Fruit fly (Drosophila melanogaster) whole organism, adult: Measurements from ENCODE around the gene msi.
A peak's percentile ranks its signal among the peaks of the same experiment; 100 is the strongest.

ENCODE experiments used
- CG11617 ChIP-seq: fragments of 200-800 bp; sonication (Bioruptor generic); optimal IDR thresholded peaks from 2 replicates; lab custom pipeline; 2017; ENCODE audit warnings: mild to moderate bottlenecking, missing biosample characterization, missing genetic modification reagents, missing genetic modification characterization
- CG12768 ChIP-seq: fragments of 200-800 bp; sonication (Bioruptor generic); optimal IDR thresholded peaks from 2 replicates; lab custom pipeline; 2017; ENCODE audit warnings: missing biosample characterization, missing genetic modification characterization, mild to moderate bottlenecking, moderate library complexity, missing genetic modification reagents
- CG14711 ChIP-seq: fragments of 200-800 bp; sonication (Bioruptor generic); optimal IDR thresholded peaks from 2 replicates; lab custom pipeline; 2018; ENCODE audit warnings: missing biosample characterization, mild to moderate bottlenecking, missing genetic modification characterization, moderate library complexity
- CG1620 ChIP-seq: fragments of 200-800 bp; sonication (Bioruptor generic); optimal IDR thresholded peaks from 2 replicates; lab custom pipeline; 2016; ENCODE audit warnings: missing biosample characterization, missing genetic modification characterization
- CG33017 ChIP-seq: fragments of 200-800 bp; sonication (Bioruptor generic); optimal IDR thresholded peaks from 2 replicates; lab custom pipeline; 2018; ENCODE audit warnings: missing biosample characterization, mild to moderate bottlenecking, missing genetic modification characterization, moderate library complexity
- CG5204 ChIP-seq: fragments of 200-800 bp; sonication (Bioruptor generic); optimal IDR thresholded peaks from 2 replicates; lab custom pipeline; 2016; ENCODE audit warnings: missing biosample characterization, missing genetic modification characterization
- CG7045 ChIP-seq: fragments of 200-800 bp; sonication (Bioruptor generic); optimal IDR thresholded peaks from 2 replicates; lab custom pipeline; 2017; ENCODE audit warnings: missing biosample characterization, mild to moderate bottlenecking, missing genetic modification characterization
- CG7101 ChIP-seq: fragments of 200-800 bp; sonication (Bioruptor generic); optimal IDR thresholded peaks from 2 replicates; lab custom pipeline; 2018; ENCODE audit warnings: missing biosample characterization, mild to moderate bottlenecking, missing genetic modification characterization, moderate library complexity
- Clk ChIP-seq: fragments of 200-800 bp; sonication (Bioruptor generic); optimal IDR thresholded peaks from 2 replicates; lab custom pipeline; 2017; ENCODE audit warnings: missing biosample characterization, missing genetic modification characterization
- Crg-1 ChIP-seq: fragments of 200-800 bp; sonication (Bioruptor generic); optimal IDR thresholded peaks from 2 replicates; lab custom pipeline; 2016; ENCODE audit warnings: missing biosample characterization, missing genetic modification characterization
- Hr96 ChIP-seq: fragments of 200-800 bp; sonication (Bioruptor generic); optimal IDR thresholded peaks from 2 replicates; lab custom pipeline; 2016; ENCODE audit warnings: missing biosample characterization, missing genetic modification characterization
- Mnt ChIP-seq: fragments of 200-800 bp; sonication (Bioruptor generic); optimal IDR thresholded peaks from 2 replicates; lab custom pipeline; 2016; ENCODE audit warnings: missing biosample characterization, mild to moderate bottlenecking, missing genetic modification characterization
- bab1 ChIP-seq: fragments of 200-800 bp; sonication (Bioruptor generic); optimal IDR thresholded peaks from 3 replicates; lab custom pipeline; 2019; ENCODE audit warnings: missing biosample characterization, mild to moderate bottlenecking, missing genetic modification characterization, moderate library complexity
- cic ChIP-seq: fragments of 200-800 bp; sonication (Bioruptor generic); optimal IDR thresholded peaks from 2 replicates; lab custom pipeline; 2017; ENCODE audit warnings: missing biosample characterization, mild to moderate bottlenecking, missing genetic modification characterization, moderate library complexity
- cnc ChIP-seq, 2 experiments: fragments of >200 bp; optimal IDR thresholded peaks; 2 replicates each; lab custom pipeline; 2017
- kay ChIP-seq: fragments of 200-800 bp; sonication (Bioruptor generic); peaks from one replicate; lab custom pipeline; 2016; ENCODE audit warnings: missing biosample characterization, missing genetic modification characterization, borderline replicate concordance
- ovo ChIP-seq: fragments of 200-800 bp; sonication (Bioruptor generic); optimal IDR thresholded peaks from 2 replicates; lab custom pipeline; 2016; ENCODE audit warnings: missing biosample characterization, missing genetic modification characterization
- pad ChIP-seq: fragments of 200-800 bp; sonication (Bioruptor generic); optimal IDR thresholded peaks from 3 replicates; lab custom pipeline; 2017; ENCODE audit warnings: missing biosample characterization, missing genetic modification characterization, mild to moderate bottlenecking, moderate library complexity, missing genetic modification reagents
- tj ChIP-seq: fragments of 200-800 bp; sonication (Bioruptor generic); optimal IDR thresholded peaks from 3 replicates; lab custom pipeline; 2017; ENCODE audit warnings: missing biosample characterization, mild to moderate bottlenecking, missing genetic modification characterization, moderate library complexity
- toe ChIP-seq: fragments of 200-800 bp; sonication (Bioruptor generic); optimal IDR thresholded peaks from 2 replicates; lab custom pipeline; 2016; ENCODE audit warnings: missing biosample characterization, missing genetic modification characterization

The msi gene

DNA sequence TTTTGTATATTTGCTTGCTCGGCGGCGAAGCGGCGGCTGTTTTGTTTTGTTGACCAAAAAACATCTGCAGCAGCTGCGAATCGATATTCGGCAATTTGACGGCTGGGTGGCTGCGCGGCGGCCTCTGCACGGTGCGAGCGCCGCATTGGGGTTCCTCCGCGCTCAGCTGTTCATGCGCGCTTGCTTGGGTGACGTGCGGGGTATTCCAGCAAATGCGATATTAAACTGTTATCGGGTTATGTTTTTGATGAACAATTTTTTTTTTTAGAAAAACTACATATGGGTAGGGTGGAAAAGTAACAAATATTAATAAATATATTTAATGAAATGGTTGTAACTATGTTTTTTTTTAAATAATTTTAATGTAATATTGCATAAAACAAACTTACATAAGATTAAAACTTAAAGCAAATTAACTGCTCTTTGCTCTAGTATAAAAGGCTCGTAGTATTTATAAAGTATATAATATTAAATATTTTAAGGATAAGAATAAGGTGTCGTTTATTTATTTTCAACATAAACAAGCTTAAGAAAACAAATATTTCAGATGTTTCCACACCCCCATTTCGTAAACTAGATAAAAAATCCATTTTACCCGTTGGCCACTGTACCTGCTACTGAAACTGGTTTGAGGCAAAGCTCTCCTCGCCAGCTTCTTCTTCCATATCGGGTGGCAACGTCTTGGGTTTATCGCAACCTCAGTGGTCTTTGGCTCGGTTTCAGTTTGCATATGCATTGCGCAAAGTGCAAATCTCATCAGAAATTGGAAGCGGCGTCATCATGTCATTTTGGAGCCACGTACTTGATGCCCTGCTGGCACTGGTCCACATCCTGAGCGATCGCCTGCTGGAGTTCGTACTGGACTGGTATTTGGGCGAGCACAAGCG lies 24.9 kb upstream of the msi start, which contains the start of the genes Gnpat and CG5112:
Gene Gnpat, minus strand, starts transcription at position 159 of the 887 bp plus-strand sequence.
Gene CG5112, plus strand, starts transcription at position 683 of the 887 bp plus-strand sequence.
- TF ChIP-seq CG33017 (peak; percentile 34), CG14711 (tag; lab: Kevin White, UChicago) (peak; percentile 18), CG7045 (GFP tag; lab: Kevin White, UChicago) (peak; percentile 30), cic (GFP tag; lab: Kevin White, UChicago) (peak; percentile 5), bab1 (peak; percentile 69), Clk (peak; percentile 28), CG11617 (peak; percentile 75), Hr96 (no peak), tj (GFP tag; lab: Kevin White, UChicago) (peak; percentile 100), CG7101 (tag; lab: Kevin White, UChicago) (peak; percentile 56), kay (GFP tag; lab: Kevin White, UChicago) (no peak), Crg-1 (GFP tag; lab: Kevin White, UChicago) (peak; percentile 46), CG12768 (peak; percentile 49), CG1620 (GFP tag; lab: Kevin White, UChicago) (peak; percentile 63), toe (GFP tag; lab: Kevin White, UChicago) (peak; percentile 56), ovo (GFP tag; lab: Kevin White, UChicago) (peak; percentile 18), cnc (optimal IDR thresholded peaks at IDR 0.05; lab: Kevin White, UChicago) (no peak), Mnt (GFP tag; lab: Kevin White, UChicago) (peak; percentile 25), pad (GFP tag; lab: Kevin White, UChicago) (peak; percentile 22), CG5204 (peak; percentile 31)

dm6 chr3R:25493294-25494187 lies 22.4 kb upstream of the msi start:
- TF ChIP-seq Hr96 (no peak), Crg-1 (GFP tag; lab: Kevin White, UChicago) (peak; percentile 34), CG5204 (no peak), bab1 (peak; percentile 15), toe (GFP tag; lab: Kevin White, UChicago) (peak; percentile 1), CG7045 (GFP tag; lab: Kevin White, UChicago) (no peak), CG14711 (tag; lab: Kevin White, UChicago) (peak; percentile 58), CG12768 (peak; percentile 25), tj (GFP tag; lab: Kevin White, UChicago) (peak; percentile 81), kay (GFP tag; lab: Kevin White, UChicago) (peak; percentile 98), CG7101 (tag; lab: Kevin White, UChicago) (peak; percentile 26), pad (GFP tag; lab: Kevin White, UChicago) (peak; percentile 5), cnc (optimal IDR thresholded peaks at IDR 0.05; lab: Kevin White, UChicago) (no peak)

dm6 chr3R:25495072-25495471 lies 20.8 kb upstream of the msi start, which contains the start of gene CG33494:
CG33494 (minus strand) TSS chr3R:25495161.
- TF ChIP-seq Mnt (GFP tag; lab: Kevin White, UChicago) = no peak

DNA sequence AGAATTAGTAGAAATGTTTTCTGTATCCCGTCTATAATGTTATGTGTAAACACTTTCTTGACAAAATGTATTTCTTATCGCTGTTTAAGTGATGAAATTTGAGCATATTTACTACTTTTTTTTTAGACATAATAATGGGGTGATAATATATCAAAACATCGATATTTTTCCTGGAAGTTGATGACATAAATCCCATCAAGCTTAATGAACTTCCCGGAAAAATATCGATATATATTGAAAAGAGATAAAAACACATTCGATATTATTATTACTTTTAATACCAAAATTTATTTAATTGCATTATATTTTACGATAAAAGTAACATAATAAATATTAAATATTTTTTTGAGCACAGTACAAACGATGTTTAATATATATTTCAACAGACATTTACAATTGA lies 20.2 kb upstream of the msi start:
- TF ChIP-seq ovo (GFP tag; lab: Kevin White, UChicago) = no peak

DNA sequence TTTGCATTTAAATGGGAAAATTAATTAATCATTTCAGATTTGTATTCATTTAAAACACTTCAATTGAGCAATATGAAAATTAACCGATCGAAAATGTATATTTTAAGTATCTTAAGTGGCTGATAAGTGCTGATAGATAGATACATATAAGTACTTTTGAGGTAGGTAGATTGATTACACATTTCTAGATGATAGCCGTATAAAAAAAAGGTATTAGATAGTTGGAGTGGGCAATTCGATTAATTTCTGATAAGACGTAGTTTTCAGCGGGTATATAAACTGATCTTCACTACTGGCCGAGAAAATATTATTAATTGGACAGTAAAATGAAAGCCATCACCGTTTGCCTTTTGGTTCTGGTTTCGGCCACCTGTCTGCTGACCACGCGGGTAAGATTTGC lies 11.0 kb upstream of the msi start, which contains the start of gene CG5107:
Gene CG5107, plus strand, starts transcription at position 301 of the 400 bp plus-strand sequence.
- TF ChIP-seq Mnt (GFP tag; lab: Kevin White, UChicago) (no peak), toe (GFP tag; lab: Kevin White, UChicago) (no peak), CG11617 (no peak), Crg-1 (GFP tag; lab: Kevin White, UChicago) (no peak), ovo (GFP tag; lab: Kevin White, UChicago) (no peak), CG12768 (no peak), cic (GFP tag; lab: Kevin White, UChicago) (no peak), kay (GFP tag; lab: Kevin White, UChicago) (no peak), CG1620 (GFP tag; lab: Kevin White, UChicago) (no peak), CG7045 (GFP tag; lab: Kevin White, UChicago) (no peak), pad (GFP tag; lab: Kevin White, UChicago) (no peak), CG7101 (tag; lab: Kevin White, UChicago) (no peak), CG14711 (tag; lab: Kevin White, UChicago) (no peak), CG5204 (no peak), tj (GFP tag; lab: Kevin White, UChicago) (no peak), CG33017 (no peak), bab1 (no peak)

DNA sequence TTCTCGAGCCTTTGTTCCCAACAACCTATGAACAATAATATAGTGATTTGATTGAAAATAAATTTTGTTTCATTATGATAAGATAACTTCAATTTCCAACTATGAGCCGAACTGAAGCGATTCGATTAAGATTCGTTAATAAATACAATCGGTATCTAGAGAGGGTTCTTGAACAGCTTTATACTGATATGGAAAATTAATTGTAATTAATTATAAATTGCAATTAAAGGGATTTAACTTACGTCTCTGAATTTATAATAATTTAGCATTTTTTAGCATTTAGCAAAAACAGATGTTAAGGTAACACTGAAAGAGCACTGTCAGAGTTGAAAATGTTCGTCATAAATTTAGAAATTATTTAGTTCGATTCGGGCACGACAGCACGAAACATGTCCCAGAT lies 9.9 kb upstream of the msi start, which contains the start of gene CG5111:
Gene CG5111, plus strand, starts transcription at position 301 of the 400 bp plus-strand sequence.
- TF ChIP-seq CG5204 = no peak
- no peak for TF ChIP-seq kay (GFP tag; lab: Kevin White, UChicago)
- no peak for TF ChIP-seq CG33017
- no peak for TF ChIP-seq Mnt (GFP tag; lab: Kevin White, UChicago)
- no peak for TF ChIP-seq Hr96
- no peak for TF ChIP-seq pad (GFP tag; lab: Kevin White, UChicago)
- no peak for TF ChIP-seq CG1620 (GFP tag; lab: Kevin White, UChicago)
